Fruit fly (Drosophila melanogaster) whole organism, embryonic: ENCODE data around the gene Gmap.

Experiments
- ATbp ChIP-seq: fragments of 200-800 bp; sonication (Bioruptor generic); optimal IDR thresholded peaks from 2 replicates; lab custom pipeline; 2017; ENCODE audit warnings: missing biosample characterization, mild to moderate bottlenecking, missing genetic modification characterization, missing genetic modification reagents
- Blimp-1 ChIP-seq: fragments of 200-800 bp; sonication (Bioruptor generic); optimal IDR thresholded peaks from 3 replicates; lab custom pipeline; 2018; ENCODE audit warnings: missing biosample characterization, missing genetic modification characterization, mild to moderate bottlenecking, moderate library complexity, missing genetic modification reagents
- Bteb2 ChIP-seq: fragments of 200-800 bp; sonication (Bioruptor generic); optimal IDR thresholded peaks from 2 replicates; lab custom pipeline; 2016; ENCODE audit warnings: missing biosample characterization, missing genetic modification characterization
- CG11247 ChIP-seq: fragments of 200-800 bp; sonication (Bioruptor generic); IDR thresholded peaks from 2 replicates; pipeline ENCODE4 v1.3.6; 2022; ENCODE audit warnings: missing biosample characterization, missing genetic modification characterization
- CG11398 ChIP-seq: fragments of 200-800 bp; sonication (Bioruptor generic); optimal IDR thresholded peaks from 2 replicates; lab custom pipeline; 2016; ENCODE audit warnings: missing biosample characterization, missing genetic modification characterization
- CG11696 ChIP-seq: fragments of 200-800 bp; sonication (Bioruptor generic); IDR thresholded peaks from 2 replicates; pipeline ENCODE4 v1.3.6; 2022; ENCODE audit warnings: missing biosample characterization, missing genetic modification characterization
- CG12659 ChIP-seq: fragments of 200-800 bp; sonication (Bioruptor generic); optimal IDR thresholded peaks from 3 replicates; lab custom pipeline; 2017; ENCODE audit warnings: mild to moderate bottlenecking, missing biosample characterization, missing genetic modification reagents, missing genetic modification characterization
- CG13123 ChIP-seq: fragments of 200-800 bp; sonication (Bioruptor generic); optimal IDR thresholded peaks from 2 replicates; lab custom pipeline; 2016; ENCODE audit warnings: missing biosample characterization, missing genetic modification characterization
- CG14710 ChIP-seq: fragments of 200-800 bp; sonication (Bioruptor generic); optimal IDR thresholded peaks from 3 replicates; lab custom pipeline; 2019; ENCODE audit warnings: missing biosample characterization, mild to moderate bottlenecking, missing genetic modification characterization, moderate library complexity
- CG17186 ChIP-seq: fragments of 200-800 bp; sonication (Bioruptor generic); optimal IDR thresholded peaks from 3 replicates; lab custom pipeline; 2017; ENCODE audit warnings: missing biosample characterization, missing genetic modification reagents, missing genetic modification characterization
- CG17328 ChIP-seq: fragments of 200-800 bp; sonication (Bioruptor generic); IDR thresholded peaks from 2 replicates; pipeline ENCODE4 v1.3.6; 2022; ENCODE audit warnings: missing biosample characterization, missing genetic modification characterization
- CG18262 ChIP-seq: fragments of 200-800 bp; optimal IDR thresholded peaks from 3 replicates; lab custom pipeline; 2019; ENCODE audit warnings: missing biosample characterization, mild to moderate bottlenecking, missing genetic modification characterization, moderate library complexity
- CG2116 ChIP-seq: fragments of 200-800 bp; sonication (Bioruptor generic); optimal IDR thresholded peaks from 3 replicates; lab custom pipeline; 2018; ENCODE audit warnings: missing biosample characterization, mild to moderate bottlenecking, missing genetic modification characterization
- CG31365 ChIP-seq: fragments of 200-800 bp; sonication (Bioruptor generic); optimal IDR thresholded peaks from 2 replicates; lab custom pipeline; 2018; ENCODE audit warnings: missing biosample characterization, mild to moderate bottlenecking, missing genetic modification characterization
- CG33213 ChIP-seq: fragments of 200-800 bp; sonication (Bioruptor generic); optimal IDR thresholded peaks from 3 replicates; lab custom pipeline; 2016; ENCODE audit warnings: missing biosample characterization, missing genetic modification characterization
- CG3407 ChIP-seq: fragments of 200-800 bp; sonication (Bioruptor generic); optimal IDR thresholded peaks from 2 replicates; lab custom pipeline; 2018; ENCODE audit warnings: missing biosample characterization, mild to moderate bottlenecking, missing genetic modification characterization
- CG5245 ChIP-seq: fragments of 200-800 bp; sonication (Bioruptor generic); optimal IDR thresholded peaks from 3 replicates; lab custom pipeline; 2016; ENCODE audit warnings: missing biosample characterization, missing genetic modification characterization
- CG8359 ChIP-seq: fragments of 200-800 bp; sonication (Bioruptor generic); optimal IDR thresholded peaks from 2 replicates; lab custom pipeline; 2017; ENCODE audit warnings: missing biosample characterization, mild to moderate bottlenecking, missing genetic modification characterization, borderline replicate concordance
- Dip3 ChIP-seq: fragments of 200-800 bp; sonication (Bioruptor generic); optimal IDR thresholded peaks from 3 replicates; lab custom pipeline; 2016; ENCODE audit warnings: missing biosample characterization, missing genetic modification characterization
- E2f2 ChIP-seq: fragments of 200-800 bp; sonication (Bioruptor generic); IDR thresholded peaks from 2 replicates; pipeline ENCODE4 v1.3.6; 2022; ENCODE audit warnings: missing biosample characterization, missing genetic modification characterization
- Fer1 ChIP-seq: fragments of 200-800 bp; sonication (Bioruptor generic); optimal IDR thresholded peaks from 2 replicates; lab custom pipeline; 2017; ENCODE audit warnings: missing biosample characterization, mild to moderate bottlenecking, missing genetic modification characterization
- HHEX ChIP-seq: fragments of 200-800 bp; sonication (Bioruptor generic); optimal IDR thresholded peaks from 3 replicates; lab custom pipeline; 2017; ENCODE audit warnings: missing biosample characterization, mild to moderate bottlenecking, missing genetic modification characterization, missing genetic modification reagents
- Hr3 ChIP-seq: fragments of 200-800 bp; sonication (Bioruptor generic); optimal IDR thresholded peaks from 3 replicates; lab custom pipeline; 2016; ENCODE audit warnings: missing biosample characterization, missing genetic modification characterization
- Kr ChIP-seq: fragments of 200-800 bp; sonication (Bioruptor generic); optimal IDR thresholded peaks from 2 replicates; lab custom pipeline; 2017; ENCODE audit warnings: missing biosample characterization, mild to moderate bottlenecking, missing genetic modification characterization
- Lim3 ChIP-seq: fragments of 200-800 bp; sonication (Bioruptor generic); IDR thresholded peaks from 2 replicates; pipeline ENCODE4 v1.3.6; 2022; ENCODE audit warnings: missing biosample characterization, missing genetic modification characterization
- MTF-1 ChIP-seq: fragments of 200-800 bp; sonication (Bioruptor generic); optimal IDR thresholded peaks from 2 replicates; lab custom pipeline; 2018; ENCODE audit warnings: missing biosample characterization, mild to moderate bottlenecking, missing genetic modification characterization, borderline replicate concordance
- Rx ChIP-seq: fragments of 200-800 bp; sonication (Bioruptor generic); IDR thresholded peaks from 2 replicates; pipeline ENCODE4 v1.3.6; 2022; ENCODE audit warnings: missing biosample characterization, missing genetic modification characterization
- Scr ChIP-seq: fragments of 200-800 bp; sonication (Bioruptor generic); IDR thresholded peaks from 2 replicates; pipeline ENCODE4 v1.3.6; 2022; ENCODE audit warnings: missing biosample characterization, missing genetic modification characterization; ENCODE audit not compliant: partially characterized antibody
- Usf ChIP-seq: fragments of 200-800 bp; sonication (Bioruptor generic); optimal IDR thresholded peaks from 2 replicates; lab custom pipeline; 2017; ENCODE audit warnings: missing genotype, missing biosample characterization, missing genetic modification characterization
- ac ChIP-seq: fragments of 200-800 bp; sonication (Bioruptor generic); optimal IDR thresholded peaks from 3 replicates; lab custom pipeline; 2017; ENCODE audit warnings: missing biosample characterization, mild to moderate bottlenecking, missing genetic modification characterization
- az2 ChIP-seq: fragments of 200-800 bp; sonication (Bioruptor generic); optimal IDR thresholded peaks from 3 replicates; lab custom pipeline; 2016; ENCODE audit warnings: missing biosample characterization, missing genetic modification characterization
- chinmo ChIP-seq: fragments of 200-800 bp; sonication (Bioruptor generic); IDR thresholded peaks from 4 replicates; pipeline ENCODE4 v1.3.6; 2022; ENCODE audit warnings: missing biosample characterization, missing genetic modification characterization; ENCODE audit not compliant: partially characterized antibody
- chm ChIP-seq: fragments of 200-800 bp; sonication (Bioruptor generic); IDR thresholded peaks from 2 replicates; pipeline ENCODE4 v1.3.6; 2022; ENCODE audit warnings: missing biosample characterization, missing genetic modification characterization
- esg ChIP-seq: fragments of 200-800 bp; sonication (Bioruptor generic); conservative IDR thresholded peaks from 2 replicates; pipeline ENCODE4 v1.3.6; 2022; ENCODE audit warnings: missing biosample characterization, missing genetic modification characterization
- eve ChIP-seq, 2 experiments: fragments of >200 bp; optimal IDR thresholded peaks; 2 replicates each; lab custom pipeline; 2017; ENCODE audit warnings: missing biosample characterization in 2 of 2, missing genetic modification characterization in 2 of 2
- grau ChIP-seq: fragments of 200-800 bp; optimal IDR thresholded peaks from 3 replicates; lab custom pipeline; 2019; ENCODE audit warnings: missing biosample characterization, mild to moderate bottlenecking, missing genetic modification characterization, moderate library complexity
- her ChIP-seq: fragments of 200-800 bp; sonication (Bioruptor generic); optimal IDR thresholded peaks from 2 replicates; lab custom pipeline; 2016; ENCODE audit warnings: missing biosample characterization, missing genetic modification characterization
- hth ChIP-seq: fragments of >200 bp; optimal IDR thresholded peaks from 2 replicates; lab custom pipeline; 2017; ENCODE audit warnings: inconsistent platforms
- insv ChIP-seq, 2 experiments: fragments of 200-800 bp; sonication (Bioruptor generic); optimal IDR thresholded peaks; 3 replicates each; lab custom pipeline; 2016 to 2018; ENCODE audit warnings: missing biosample characterization in 2 of 2, missing genetic modification characterization in 2 of 2
- kay ChIP-seq: fragments of 200-800 bp; sonication (Bioruptor generic); optimal IDR thresholded peaks from 2 replicates; lab custom pipeline; 2016; ENCODE audit warnings: missing biosample characterization, missing genetic modification characterization
- nom ChIP-seq: fragments of 200-800 bp; sonication (Bioruptor generic); optimal IDR thresholded peaks from 2 replicates; lab custom pipeline; 2017; ENCODE audit warnings: missing biosample characterization, missing genetic modification characterization, mild to moderate bottlenecking, moderate library complexity, missing genetic modification reagents
- sd ChIP-seq: fragments of 200-800 bp; sonication (Bioruptor generic); optimal IDR thresholded peaks from 3 replicates; lab custom pipeline; 2018; ENCODE audit warnings: missing biosample characterization, mild to moderate bottlenecking, missing genetic modification characterization, moderate library complexity
- sisA ChIP-seq: fragments of 200-800 bp; sonication (Bioruptor generic); IDR thresholded peaks from 2 replicates; pipeline ENCODE4 v1.3.6; 2022; ENCODE audit warnings: missing biosample characterization, missing genetic modification characterization
- sna ChIP-seq: fragments of 200-800 bp; sonication (Bioruptor generic); IDR thresholded peaks from 2 replicates; pipeline ENCODE4 v1.3.6; 2022; ENCODE audit warnings: missing biosample characterization, missing genetic modification characterization; ENCODE audit not compliant: partially characterized antibody
- tap ChIP-seq: fragments of 200-800 bp; optimal IDR thresholded peaks from 3 replicates; lab custom pipeline; 2019; ENCODE audit warnings: missing biosample characterization, mild to moderate bottlenecking, missing genetic modification characterization, moderate library complexity
- tll ChIP-seq, 2 experiments: fragments of 200-800 bp in 1 of 2; fragments of >200 bp in 1 of 2; sonication (Bioruptor generic) in 1 of 2; optimal IDR thresholded peaks; 2 replicates each; lab custom pipeline; 2017 to 2019; ENCODE audit warnings: missing biosample characterization in 2 of 2, missing genetic modification characterization in 2 of 2, mild to moderate bottlenecking in 1 of 2, moderate library complexity in 1 of 2
- zfh1 ChIP-seq: fragments of 200-800 bp; sonication (Bioruptor generic); IDR thresholded peaks from 3 replicates; pipeline ENCODE4 v1.3.6; 2022; ENCODE audit warnings: missing biosample characterization, missing genetic modification characterization

Gene Gmap

DNA sequence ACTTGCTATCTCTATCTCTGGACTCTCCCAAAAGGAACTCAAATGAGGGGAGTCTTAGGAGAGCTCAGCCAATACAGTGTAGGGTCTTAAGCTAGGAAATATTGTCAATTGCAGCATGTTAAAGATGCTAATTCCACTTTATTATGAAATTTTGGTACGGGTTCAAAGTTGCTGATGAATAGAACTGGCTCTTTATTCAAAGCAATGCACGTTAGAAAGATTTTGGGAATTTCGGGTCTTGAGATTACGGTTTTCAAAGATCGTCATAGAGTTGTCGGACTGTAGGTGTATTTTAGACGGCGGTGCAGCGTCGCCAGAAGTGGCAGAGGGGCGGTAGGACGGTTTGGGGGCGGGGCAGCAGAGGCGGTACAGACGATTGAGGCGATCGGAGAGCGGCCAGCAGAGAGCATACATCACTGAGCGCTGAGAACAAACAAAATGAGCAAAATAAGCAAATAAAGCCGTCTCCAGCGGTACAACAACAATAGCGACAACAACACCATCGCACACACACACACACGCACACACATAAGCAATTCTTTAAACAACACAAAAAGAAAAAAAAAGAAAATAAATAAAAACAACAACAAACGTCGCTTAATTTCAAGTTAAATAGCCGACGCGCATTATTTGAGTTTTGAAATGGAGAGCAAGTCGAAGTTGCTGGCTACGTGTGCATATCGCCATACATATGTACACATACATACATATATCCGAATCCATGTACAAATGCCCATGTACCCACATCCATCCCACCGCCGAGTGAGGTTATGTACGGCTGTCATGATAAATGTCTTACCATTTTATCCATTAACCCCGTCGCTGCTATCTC is 10.9 kb downstream of the Gmap start (continued):
- peak; percentile 43; the same call in 1 of the 2 replicates for TF ChIP-seq CG11696
- TF ChIP-seq CG33213: no peak
- TF ChIP-seq Blimp-1 (GFP tag; lab: Kevin White, UChicago): peak; percentile 21
- peak; percentile 71 for TF ChIP-seq ATbp (GFP tag; lab: Kevin White, UChicago)
- TF ChIP-seq ac: peak; percentile 13

dm6 chrX:15498791-15499190 is 12.1 kb downstream of the Gmap start:
- TF ChIP-seq Hr3 (GFP tag; lab: Kevin White, UChicago): no peak
- TF ChIP-seq Kr: no peak
- TF ChIP-seq Usf: no peak
- TF ChIP-seq CG14710 (tag; lab: Kevin White, UChicago): no peak
- no peak for TF ChIP-seq esg (GFP tag; lab: Robert Waterston, UW)
- no peak for TF ChIP-seq Bteb2
- no peak for TF ChIP-seq Dip3 (GFP tag; lab: Kevin White, UChicago)
- TF ChIP-seq kay (GFP tag; lab: Kevin White, UChicago): no peak
- TF ChIP-seq CG5245 (GFP tag; lab: Kevin White, UChicago): peak; percentile 3
- TF ChIP-seq E2f2: no peak
- TF ChIP-seq CG17328: peak; percentile 44
- TF ChIP-seq az2 (GFP tag; lab: Kevin White, UChicago): no peak
- TF ChIP-seq CG12659: no peak
- TF ChIP-seq Lim3 (GFP tag; lab: Robert Waterston, UW): no peak
- TF ChIP-seq sisA (GFP tag; lab: Robert Waterston, UW): no peak
- peak; percentile 74 for TF ChIP-seq nom (GFP tag; lab: Kevin White, UChicago)
- peak; percentile 47 for TF ChIP-seq MTF-1 (GFP tag; lab: Kevin White, UChicago)
- TF ChIP-seq CG17186 (GFP tag; lab: Kevin White, UChicago): no peak
- TF ChIP-seq sd (tag; lab: Kevin White, UChicago): no peak
- TF ChIP-seq chm: peak; percentile 74; the same call in 1 of the 2 replicates
- TF ChIP-seq CG13123 (GFP tag; lab: Kevin White, UChicago): no peak
- no peak for TF ChIP-seq CG8359 (GFP tag; lab: Kevin White, UChicago)
- TF ChIP-seq CG3407: no peak
- no peak for TF ChIP-seq CG11398 (GFP tag; lab: Kevin White, UChicago)
- TF ChIP-seq insv (GFP tag; optimal IDR thresholded peaks at IDR 0.05; lab: Kevin White, UChicago): peak in 1 of 2 experiments; percentile 11
- TF ChIP-seq Fer1 (GFP tag; lab: Kevin White, UChicago): no peak
- no peak for TF ChIP-seq sna (GFP tag; lab: Robert Waterston, UW)
- peak; percentile 1 for TF ChIP-seq HHEX (GFP tag; lab: Kevin White, UChicago)
- TF ChIP-seq zfh1: peak; percentile 49; the same call in 1 of the 3 replicates
- no peak for TF ChIP-seq hth (lab: Kevin White, UChicago)
- no peak for TF ChIP-seq Rx (GFP tag; lab: Robert Waterston, UW)
- no peak for TF ChIP-seq CG11247 (GFP tag; lab: Robert Waterston, UW)
- no peak for TF ChIP-seq CG31365
- TF ChIP-seq tap: peak; percentile 15
- peak; percentile 82; the same call in 3 of the 4 replicates for TF ChIP-seq chinmo (GFP tag; lab: Robert Waterston, UW)
- TF ChIP-seq tll (GFP tag; optimal IDR thresholded peaks at IDR 0.05; lab: Kevin White, UChicago): no peak
- peak; percentile 3 for TF ChIP-seq her (GFP tag; lab: Kevin White, UChicago)
- TF ChIP-seq Scr (GFP tag; lab: Robert Waterston, UW): peak; percentile 13; the same call in 1 of the 2 replicates
- TF ChIP-seq grau (tag; lab: Kevin White, UChicago): peak; percentile 11
- no peak for TF ChIP-seq CG2116 (GFP tag; lab: Kevin White, UChicago)
- TF ChIP-seq eve (GFP tag; optimal IDR thresholded peaks at IDR 0.05; lab: Kevin White, UChicago): no peak
- peak; percentile 14 for TF ChIP-seq CG18262 (tag; lab: Kevin White, UChicago)
